Fruit fly (Drosophila melanogaster) whole organism, wandering third instar larva: ENCODE results near the gene CG33270.

Experiments
- CG32264 ChIP-seq: fragments of 200-800 bp; sonication (Bioruptor generic); optimal IDR thresholded peaks from 2 replicates; lab custom pipeline; 2016; ENCODE audit warnings: missing biosample characterization, missing genetic modification characterization
- CG9705 ChIP-seq: fragments of 200-800 bp; sonication (Bioruptor generic); optimal IDR thresholded peaks from 2 replicates; lab custom pipeline; 2018; ENCODE audit warnings: missing biosample characterization, mild to moderate bottlenecking, missing genetic modification characterization
- CrebA ChIP-seq: fragments of 200-800 bp; sonication (Bioruptor generic); optimal IDR thresholded peaks from 2 replicates; lab custom pipeline; 2016; ENCODE audit warnings: missing biosample characterization, mild to moderate bottlenecking, missing genetic modification characterization, borderline replicate concordance
- Dfd ChIP-seq: fragments of >200 bp; optimal IDR thresholded peaks from 2 replicates; lab custom pipeline; 2017; ENCODE audit warnings: missing biosample characterization, missing genetic modification characterization
- GATAd ChIP-seq: sonication (Bioruptor generic); optimal IDR thresholded peaks from 2 replicates; lab custom pipeline; 2016; ENCODE audit warnings: missing biosample characterization, missing genetic modification characterization
- HLH106 ChIP-seq: fragments of 200-800 bp; optimal IDR thresholded peaks from 3 replicates; lab custom pipeline; 2019; ENCODE audit warnings: missing biosample characterization, mild to moderate bottlenecking, missing genetic modification characterization, moderate library complexity
- Hr78 ChIP-seq: fragments of >200 bp; optimal IDR thresholded peaks from 2 replicates; lab custom pipeline; 2017; ENCODE audit warnings: missing biosample characterization, missing genetic modification characterization
- Hr83 ChIP-seq: fragments of 200-300 bp; sonication (Bioruptor generic); optimal IDR thresholded peaks from 2 replicates; lab custom pipeline; 2016; ENCODE audit warnings: missing biosample characterization, mild to moderate bottlenecking, missing genetic modification characterization, moderate library complexity; ENCODE audit not compliant: poor library complexity, severe bottlenecking
- Jra ChIP-seq: sonication (Bioruptor generic); optimal IDR thresholded peaks from 2 replicates; lab custom pipeline; 2016; ENCODE audit warnings: missing biosample characterization, missing genetic modification characterization
- Mio ChIP-seq: sonication (Bioruptor generic); optimal IDR thresholded peaks from 2 replicates; lab custom pipeline; 2016; ENCODE audit warnings: missing biosample characterization, missing genetic modification characterization
- N ChIP-seq: fragments of >200 bp; optimal IDR thresholded peaks from 2 replicates; lab custom pipeline; 2018; ENCODE audit warnings: missing biosample characterization, missing external identifiers, missing genetic modification characterization
- OdsH ChIP-seq: fragments of 200-800 bp; sonication (Bioruptor generic); optimal IDR thresholded peaks from 2 replicates; lab custom pipeline; 2016; ENCODE audit warnings: missing biosample characterization, mild to moderate bottlenecking, missing genetic modification characterization
- Rel ChIP-seq, 2 experiments: fragments of 200-800 bp; sonication (Bioruptor generic) in 1 of 2; optimal IDR thresholded peaks; 2 replicates in 1 of 2; 3 replicates in 1 of 2; lab custom pipeline; 2016 to 2019; ENCODE audit warnings: mild to moderate bottlenecking in 2 of 2, missing biosample characterization in 2 of 2, missing genetic modification characterization in 2 of 2, moderate library complexity in 1 of 2
- Vsx2 ChIP-seq: fragments of 200-300, 225-300 bp; sonication (Bioruptor generic); optimal IDR thresholded peaks from 2 replicates; lab custom pipeline; 2018; ENCODE audit warnings: missing biosample characterization, missing genetic modification characterization; ENCODE audit not compliant: partially characterized antibody
- br ChIP-seq: fragments of 200-800 bp; sonication (Bioruptor generic); optimal IDR thresholded peaks from 2 replicates; lab custom pipeline; 2016; ENCODE audit warnings: missing biosample characterization, missing genetic modification characterization
- brk ChIP-seq: fragments of 200-800 bp; sonication (Bioruptor generic); optimal IDR thresholded peaks from 2 replicates; lab custom pipeline; 2016; ENCODE audit warnings: missing biosample characterization, mild to moderate bottlenecking, missing genetic modification characterization
- dl ChIP-seq, 2 experiments: fragments of 175-275, 200-275 bp in 1 of 2; fragments of 200-275 bp in 1 of 2; sonication (Bioruptor generic); optimal IDR thresholded peaks; lab custom pipeline; 2018; ENCODE audit warnings: mild to moderate bottlenecking in 2 of 2, missing biosample characterization in 2 of 2, missing genetic modification characterization in 2 of 2, moderate library complexity in 2 of 2; ENCODE audit not compliant: partially characterized antibody in 2 of 2, insufficient read depth in 1 of 2
- dmrt93B ChIP-seq: fragments of 200-800 bp; sonication (Bioruptor generic); optimal IDR thresholded peaks from 2 replicates; lab custom pipeline; 2018; ENCODE audit warnings: missing biosample characterization, mild to moderate bottlenecking, missing genetic modification characterization
- dsf ChIP-seq: sonication (Bioruptor generic); optimal IDR thresholded peaks from 2 replicates; lab custom pipeline; 2016; ENCODE audit warnings: missing biosample characterization, missing genetic modification characterization, borderline replicate concordance
- ey ChIP-seq: fragments of 200-800 bp; sonication (Bioruptor generic); optimal IDR thresholded peaks from 2 replicates; lab custom pipeline; 2016; ENCODE audit warnings: missing biosample characterization, missing genetic modification characterization
- foxo ChIP-seq, 2 experiments: fragments of 200-800 bp; sonication (Bioruptor generic); optimal IDR thresholded peaks; 2 replicates in 1 of 2; 3 replicates in 1 of 2; lab custom pipeline; 2016 to 2017; ENCODE audit warnings: missing biosample characterization in 2 of 2, missing genetic modification characterization in 2 of 2
- fru ChIP-seq: fragments of 200-800 bp; sonication (Bioruptor generic); optimal IDR thresholded peaks from 3 replicates; lab custom pipeline; 2016; ENCODE audit warnings: missing biosample characterization, mild to moderate bottlenecking, missing genetic modification characterization
- h ChIP-seq: fragments of 200-800 bp; sonication (Bioruptor generic); optimal IDR thresholded peaks from 3 replicates; lab custom pipeline; 2016; ENCODE audit warnings: missing biosample characterization, mild to moderate bottlenecking, missing genetic modification characterization
- jim ChIP-seq: fragments of 175-275, 200-325 bp; sonication (Bioruptor generic); optimal IDR thresholded peaks from 2 replicates; lab custom pipeline; 2016; ENCODE audit warnings: missing biosample characterization, mild to moderate bottlenecking, missing genetic modification characterization
- lola ChIP-seq: fragments of >200 bp; optimal IDR thresholded peaks from 2 replicates; lab custom pipeline; 2017; ENCODE audit warnings: missing biosample characterization, missing genetic modification characterization
- pan ChIP-seq: fragments of >200 bp; optimal IDR thresholded peaks from 2 replicates; lab custom pipeline; 2017
- sage ChIP-seq: fragments of 200-800 bp; sonication (Bioruptor generic); optimal IDR thresholded peaks from 2 replicates; lab custom pipeline; 2016; ENCODE audit warnings: missing biosample characterization, mild to moderate bottlenecking, missing genetic modification characterization
- sv ChIP-seq: fragments of 200-800 bp; sonication (Bioruptor generic); optimal IDR thresholded peaks from 3 replicates; lab custom pipeline; 2016; ENCODE audit warnings: missing biosample characterization, missing genetic modification characterization
- tai ChIP-seq: sonication (Bioruptor generic); optimal IDR thresholded peaks from 2 replicates; lab custom pipeline; 2016; ENCODE audit warnings: missing biosample characterization, missing genetic modification characterization
- usp ChIP-seq: fragments of >200 bp; optimal IDR thresholded peaks from 2 replicates; lab custom pipeline; 2017; ENCODE audit warnings: missing biosample characterization, missing genetic modification characterization

Gene CG33270

dm6 chr3L:11543681-11544299 lies 34.6 kb downstream of the CG33270 start:
- TF ChIP-seq sage (no peak), dl (GFP tag; optimal IDR thresholded peaks at IDR 0.05; lab: Kevin White, UChicago; ENCODE audit: insufficient read depth in 1 of 2, partially characterized antibody in 2 of 2) (no peak), N (no peak), sv (GFP tag; lab: Kevin White, UChicago) (no peak), h (GFP tag; lab: Kevin White, UChicago) (no peak), jim (GFP tag; lab: Kevin White, UChicago) (no peak), OdsH (GFP tag; lab: Kevin White, UChicago) (no peak), lola (GFP tag; lab: Kevin White, UChicago) (no peak), Hr78 (GFP tag; lab: Kevin White, UChicago) (no peak), Dfd (GFP tag; lab: Kevin White, UChicago) (no peak)

dm6 chr3L:11542948-11543347 lies 35.5 kb downstream of the CG33270 start:
- TF ChIP-seq dsf (GFP tag; lab: Kevin White, UChicago) (no peak), h (GFP tag; lab: Kevin White, UChicago) (no peak), Hr83 (no peak), OdsH (GFP tag; lab: Kevin White, UChicago) (no peak), dmrt93B (GFP tag; lab: Kevin White, UChicago) (no peak), CG9705 (GFP tag; lab: Kevin White, UChicago) (no peak), tai (GFP tag; lab: Kevin White, UChicago) (no peak), Dfd (GFP tag; lab: Kevin White, UChicago) (no peak), Hr78 (GFP tag; lab: Kevin White, UChicago) (no peak), CrebA (GFP tag; lab: Kevin White, UChicago) (no peak), jim (GFP tag; lab: Kevin White, UChicago) (no peak), pan (lab: Kevin White, UChicago) (no peak), ey (GFP tag; lab: Kevin White, UChicago) (no peak), Vsx2 (GFP tag; lab: Kevin White, UChicago) (no peak), dl (GFP tag; optimal IDR thresholded peaks at IDR 0.05; lab: Kevin White, UChicago; ENCODE audit: insufficient read depth in 1 of 2, partially characterized antibody in 2 of 2) (no peak), Rel (GFP tag; optimal IDR thresholded peaks at IDR 0.05; lab: Kevin White, UChicago) (no peak), Rel (tag; optimal IDR thresholded peaks at IDR 0.05; lab: Kevin White, UChicago) (no peak), Mio (no peak), foxo (GFP tag; optimal IDR thresholded peaks at IDR 0.05; lab: Kevin White, UChicago) (no peak), lola (GFP tag; lab: Kevin White, UChicago) (no peak), brk (no peak)

- no peak for TF ChIP-seq HLH106 (tag; lab: Kevin White, UChicago)
- no peak for TF ChIP-seq brk
- TF ChIP-seq Dfd (GFP tag; lab: Kevin White, UChicago): peak; percentile 94
- no peak for TF ChIP-seq GATAd (GFP tag; lab: Kevin White, UChicago)
- TF ChIP-seq dl (GFP tag; optimal IDR thresholded peaks at IDR 0.05; lab: Kevin White, UChicago; ENCODE audit: insufficient read depth in 1 of 2, partially characterized antibody in 2 of 2): no peak
- no peak for TF ChIP-seq CG32264
Measured at dm6 chr3L:11542437-11542836, 36.0 kb downstream of the CG33270 start.

- TF ChIP-seq br (GFP tag; lab: Kevin White, UChicago): no peak
- no peak for TF ChIP-seq h (GFP tag; lab: Kevin White, UChicago)
- TF ChIP-seq CrebA (GFP tag; lab: Kevin White, UChicago): no peak
Measured at dm6 chr3L:11540330-11540702, 38.1 kb downstream of the CG33270 start.

dm6 chr3L:11539511-11540329 lies 38.7 kb downstream of the CG33270 start:
- no peak for TF ChIP-seq fru (GFP tag; lab: Kevin White, UChicago)
- no peak for TF ChIP-seq Rel (GFP tag; optimal IDR thresholded peaks at IDR 0.05; lab: Kevin White, UChicago)
- no peak for TF ChIP-seq Rel (tag; optimal IDR thresholded peaks at IDR 0.05; lab: Kevin White, UChicago)
- TF ChIP-seq OdsH (GFP tag; lab: Kevin White, UChicago): no peak
- no peak for TF ChIP-seq usp (GFP tag; lab: Kevin White, UChicago)
- no peak for TF ChIP-seq Mio
- TF ChIP-seq Jra: no peak
- no peak for TF ChIP-seq Dfd (GFP tag; lab: Kevin White, UChicago)
- no peak for TF ChIP-seq GATAd (GFP tag; lab: Kevin White, UChicago)
